Worm (Caenorhabditis elegans): ENCODE data around the gene far-1.

The far-1 gene

ce11 chrIII:9058959-9059534 lies 21.9 kb downstream of the far-1 start, which contains the start of gene gst-1 (continued):
- TF ChIP-seq aha-1 (tag; optimal IDR thresholded peaks at IDR 0.05) (no peak), nhr-71 (tag; optimal IDR thresholded peaks at IDR 0.05) (peak; percentile 38), egl-13 (tag; optimal IDR thresholded peaks at IDR 0.05) (no peak), rnt-1 (tag; optimal IDR thresholded peaks at IDR 0.05) (peak; percentile 0), C16A3.4 (tag; optimal IDR thresholded peaks at IDR 0.05) (no peak), nhr-85 (tag) (no peak), efl-3 (GFP tag; optimal IDR thresholded peaks at IDR 0.05) (no peak), snu-23 (GFP tag; optimal IDR thresholded peaks at IDR 0.05) (peak; percentile 28), nhr-28 (tag; optimal IDR thresholded peaks at IDR 0.05) (no peak), nhr-77 (tag; optimal IDR thresholded peaks at IDR 0.05) (no peak), tlp-1 (tag; optimal IDR thresholded peaks at IDR 0.05) (no peak), nhr-11 (tag; optimal IDR thresholded peaks at IDR 0.05) (no peak), fkh-10 (GFP tag; optimal IDR thresholded peaks at IDR 0.05) (no peak), tbx-2 (tag; optimal IDR thresholded peaks at IDR 0.05) (no peak), pax-3 (tag; optimal IDR thresholded peaks at IDR 0.05) (no peak), zag-1 (tag; optimal IDR thresholded peaks at IDR 0.05) (no peak), unc-130 (tag; optimal IDR thresholded peaks at IDR 0.05) (no peak), ama-1 (optimal IDR thresholded peaks at IDR 0.05) (no peak), lin-14 (GFP tag; optimal IDR thresholded peaks at IDR 0.05) (peak; percentile 31), lin-13 (GFP tag; optimal IDR thresholded peaks at IDR 0.05) (no peak)

- TF ChIP-seq nhr-71 (tag; optimal IDR thresholded peaks at IDR 0.05): no peak
- peak in 1 of 2 experiments; percentile 37 for TF ChIP-seq efl-1 (optimal IDR thresholded peaks at IDR 0.05)
- TF ChIP-seq efl-1 (GFP tag; optimal IDR thresholded peaks at IDR 0.05 in 1 of 2): peak; percentile 7 to 43
- TF ChIP-seq pqm-1 (tag; optimal IDR thresholded peaks at IDR 0.05): no peak
- TF ChIP-seq unc-98 (GFP tag; IDR thresholded peaks at IDR 0.05): no peak
- TF ChIP-seq ceh-63 (GFP tag; optimal IDR thresholded peaks at IDR 0.05): no peak
- TF ChIP-seq nhr-237 (tag; optimal IDR thresholded peaks at IDR 0.05): no peak
- no peak for TF ChIP-seq fkh-10 (GFP tag; optimal IDR thresholded peaks at IDR 0.05)
- TF ChIP-seq nhr-84 (tag; optimal IDR thresholded peaks at IDR 0.05): no peak
- TF ChIP-seq lin-14 (GFP tag; optimal IDR thresholded peaks at IDR 0.05): no peak
- TF ChIP-seq unc-30 (tag; optimal IDR thresholded peaks at IDR 0.05): no peak
- TF ChIP-seq blmp-1 (tag; optimal IDR thresholded peaks at IDR 0.05): no peak
- TF ChIP-seq ceh-8 (GFP tag; optimal IDR thresholded peaks at IDR 0.05): no peak
- TF ChIP-seq mef-2 (tag; optimal IDR thresholded peaks at IDR 0.05): no peak
- no peak for TF ChIP-seq sup-37 (GFP tag; optimal IDR thresholded peaks at IDR 0.05)
- no peak for TF ChIP-seq unc-86 (tag; optimal IDR thresholded peaks at IDR 0.05)
- TF ChIP-seq lin-13 (GFP tag; optimal IDR thresholded peaks at IDR 0.05): no peak
- TF ChIP-seq aly-2 (tag; optimal IDR thresholded peaks at IDR 0.05): no peak
- TF ChIP-seq nhr-85 (tag): no peak
- no peak for TF ChIP-seq swsn-7 (tag; optimal IDR thresholded peaks at IDR 0.05)
- no peak for TF ChIP-seq aha-1 (tag; optimal IDR thresholded peaks at IDR 0.05)
- TF ChIP-seq Y116A8C.19 (tag; optimal IDR thresholded peaks at IDR 0.05; ENCODE audit: borderline replicate concordance): no peak
- no peak for TF ChIP-seq nhr-28 (tag; optimal IDR thresholded peaks at IDR 0.05)
- no peak for TF ChIP-seq pax-3 (tag; optimal IDR thresholded peaks at IDR 0.05)
- no peak for TF ChIP-seq egl-13 (tag; optimal IDR thresholded peaks at IDR 0.05)
- TF ChIP-seq elt-3 (tag; optimal IDR thresholded peaks at IDR 0.05): no peak
- no peak for TF ChIP-seq elt-2 (tag; optimal IDR thresholded peaks at IDR 0.05)
- no peak for TF ChIP-seq mab-9 (GFP tag; IDR thresholded peaks at IDR 0.05)
- no peak for TF ChIP-seq hlh-17 (GFP tag; optimal IDR thresholded peaks at IDR 0.05; ENCODE audit: borderline replicate concordance)
- TF ChIP-seq hlh-4 (tag; optimal IDR thresholded peaks at IDR 0.05): no peak
- no peak for TF ChIP-seq hpl-2 (GFP tag; optimal IDR thresholded peaks at IDR 0.05)
- no peak for TF ChIP-seq nhr-77 (tag; optimal IDR thresholded peaks at IDR 0.05)
- no peak for TF ChIP-seq nhr-20 (tag; optimal IDR thresholded peaks at IDR 0.05)
- no peak for TF ChIP-seq jun-1 (tag; optimal IDR thresholded peaks at IDR 0.05)
- no peak for TF ChIP-seq unc-130 (tag; optimal IDR thresholded peaks at IDR 0.05)
- no peak for TF ChIP-seq mdl-1 (tag; optimal IDR thresholded peaks at IDR 0.05)
- TF ChIP-seq nhr-76 (tag; optimal IDR thresholded peaks at IDR 0.05): no peak
- no peak for TF ChIP-seq C34B4.2 (tag; optimal IDR thresholded peaks at IDR 0.05)
- no peak for TF ChIP-seq ets-5 (GFP tag; IDR thresholded peaks at IDR 0.05)
- no peak for TF ChIP-seq C04F5.9 (tag; optimal IDR thresholded peaks at IDR 0.05)
- no peak for TF ChIP-seq lin-15B (tag; optimal IDR thresholded peaks at IDR 0.05)
Observed at ce11 chrIII:9054414-9055147, 26.4 kb downstream of the far-1 start, which contains the start of gene cls-2. Gene cls-2, plus strand, starts transcription at chrIII:9055048.
